Worm (Caenorhabditis elegans) whole organism, mixed stage, embryonic: ENCODE data around the gene F09C6.15.
"Not testable (repeated sequence)": the region's sequence is repeated elsewhere in the genome, so short reads cannot be mapped to it uniquely, and the experiment has no call there.

ENCODE experiments used
- ces-1 ChIP-seq: fragments of 150-350 bp; optimal IDR thresholded peaks from 2 replicates; lab custom pipeline; 2014; ENCODE audit warnings: missing biosample characterization, missing genetic modification reagents, missing genetic modification characterization
- lin-32 ChIP-seq: fragments of 200-800 bp; sonication (Bioruptor generic); optimal IDR thresholded peaks from 2 replicates; lab custom pipeline; 2018; ENCODE audit warnings: mild to moderate bottlenecking, missing genetic modification characterization, missing compliant biosample characterization
- lsy-2 ChIP-seq: fragments of 150-350 bp; optimal IDR thresholded peaks from 2 replicates; lab custom pipeline; 2014; ENCODE audit warnings: missing biosample characterization, missing genetic modification characterization
- mab-5 ChIP-seq: fragments of 150-350 bp; optimal IDR thresholded peaks from 2 replicates; lab custom pipeline; 2014; ENCODE audit warnings: missing biosample characterization, missing genetic modification characterization
- mep-1 ChIP-seq: fragments of 150-350 bp; optimal IDR thresholded peaks from 2 replicates; lab custom pipeline; 2017; ENCODE audit warnings: missing biosample characterization, missing genetic modification reagents, missing genetic modification characterization, inconsistent platforms
- nhr-12 ChIP-seq: fragments of 150-350 bp; optimal IDR thresholded peaks from 2 replicates; lab custom pipeline; 2014; ENCODE audit warnings: missing biosample characterization, missing genetic modification characterization
- nhr-2 ChIP-seq: fragments of 150-350 bp; optimal IDR thresholded peaks from 2 replicates; lab custom pipeline; 2014; ENCODE audit warnings: missing biosample characterization, missing genetic modification characterization
- nhr-28 ChIP-seq: fragments of 150-350 bp; optimal IDR thresholded peaks from 2 replicates; lab custom pipeline; 2014; ENCODE audit warnings: missing biosample characterization, missing genetic modification characterization
- pha-4 ChIP-seq: fragments of 150-350 bp; optimal IDR thresholded peaks from 2 replicates; lab custom pipeline; 2018; ENCODE audit warnings: missing biosample characterization, missing genetic modification reagents, missing genetic modification characterization
- snpc-4 ChIP-seq: fragments of 150-350 bp; optimal IDR thresholded peaks from 2 replicates; lab custom pipeline; 2014; ENCODE audit warnings: missing biosample characterization, missing genetic modification characterization
- sptf-1 ChIP-seq: sonication (generic microtip); optimal IDR thresholded peaks from 2 replicates; lab custom pipeline; 2017; ENCODE audit warnings: mild to moderate bottlenecking, missing genetic modification characterization, moderate library complexity, missing compliant biosample characterization
- tbx-8 ChIP-seq: fragments of 200-800 bp; sonication (Bioruptor generic); optimal IDR thresholded peaks from 2 replicates; lab custom pipeline; 2018; ENCODE audit warnings: mild to moderate bottlenecking, missing genetic modification characterization, moderate library complexity, missing compliant biosample characterization
- unc-39 ChIP-seq: fragments of 150-350 bp; optimal IDR thresholded peaks from 2 replicates; lab custom pipeline; 2014; ENCODE audit warnings: missing biosample characterization, missing genetic modification characterization
- unc-62 ChIP-seq: fragments of 150-350 bp; optimal IDR thresholded peaks from 2 replicates; lab custom pipeline; 2014; ENCODE audit warnings: missing biosample characterization, missing genetic modification reagents, missing genetic modification characterization

ce11 chrV:16938731-16939130 is 45.2 kb downstream of the F09C6.15 start, which contains the start of gene fbxa-148:
- not testable (repeated sequence) for TF ChIP-seq nhr-12 (tag; lab: Kevin White, UChicago); nhr-28 (tag; lab: Kevin White, UChicago); ces-1; unc-62 (GFP tag; lab: Kevin White, UChicago); mep-1 (tag; lab: Kevin White, UChicago); pha-4 (tag; lab: Kevin White, UChicago); snpc-4 (tag; lab: Kevin White, UChicago); lsy-2; unc-39 (tag; lab: Kevin White, UChicago); sptf-1 (tag; lab: Kevin White, UChicago); lin-32 (GFP tag; lab: Kevin White, UChicago); tbx-8 (GFP tag; lab: Kevin White, UChicago); nhr-2; mab-5 (tag; lab: Kevin White, UChicago)
